Fruit fly (Drosophila melanogaster): ENCODE results near the gene CG9917.

CG9917 gene

DNA sequence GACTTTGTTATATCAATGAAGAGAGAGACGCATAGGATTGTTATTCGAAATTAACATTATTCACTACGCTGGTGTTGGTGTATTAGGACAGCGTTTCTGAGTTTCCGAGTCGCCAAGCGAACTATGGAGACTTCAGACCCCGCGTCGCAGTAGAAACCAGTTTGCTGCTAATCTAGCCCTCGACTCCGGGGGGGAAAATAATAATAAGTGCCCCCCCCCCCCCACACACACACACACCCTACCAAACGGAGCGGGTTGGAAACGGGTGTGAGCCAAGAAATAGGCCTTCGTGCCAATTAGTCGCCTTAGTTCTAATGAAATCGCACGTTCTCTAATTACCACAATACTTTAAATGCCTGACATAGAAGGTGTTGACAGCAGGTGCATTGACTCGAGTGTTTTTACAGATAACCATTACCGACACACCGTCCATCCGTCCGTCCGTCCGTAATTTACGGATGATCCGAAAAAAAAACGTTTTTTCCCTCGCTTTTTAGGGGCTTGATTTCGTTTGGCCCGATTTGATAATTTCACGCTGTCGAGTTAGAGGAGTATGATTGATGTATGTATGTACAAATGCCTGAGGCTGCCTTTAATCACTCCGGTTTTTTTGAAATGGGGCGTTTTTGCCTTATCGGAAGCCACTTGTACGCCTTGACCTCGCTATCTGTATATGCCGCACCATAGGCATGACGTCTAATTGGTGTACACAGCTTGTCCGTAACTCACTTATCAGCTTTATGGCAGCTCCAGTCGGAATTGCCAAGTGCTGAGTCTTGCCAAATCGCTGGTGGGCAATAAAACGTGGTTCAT is 41.1 kb downstream of the CG9917 start (continued):
- TF ChIP-seq z (GFP tag; IDR thresholded peaks at IDR 0.05) = no peak
- TF ChIP-seq sug (tag; optimal IDR thresholded peaks at IDR 0.05) = peak; percentile 97
- TF ChIP-seq CG3281 (GFP tag; optimal IDR thresholded peaks at IDR 0.05) = no peak
- no peak for TF ChIP-seq kah (GFP tag; optimal IDR thresholded peaks at IDR 0.05)
- no peak for TF ChIP-seq pho (GFP tag; optimal IDR thresholded peaks at IDR 0.05)
- no peak for TF ChIP-seq nerfin-2 (GFP tag; IDR thresholded peaks at IDR 0.05; ENCODE audit: partially characterized antibody)
- no peak for TF ChIP-seq HHEX (GFP tag; optimal IDR thresholded peaks at IDR 0.05)
- TF ChIP-seq CG1024 (GFP tag; IDR thresholded peaks at IDR 0.05) = no peak
- no peak for TF ChIP-seq sim (GFP tag; IDR thresholded peaks at IDR 0.05)
- TF ChIP-seq CG1233 (GFP tag; optimal IDR thresholded peaks at IDR 0.05) = no peak
- TF ChIP-seq Hr39 (optimal IDR thresholded peaks at IDR 0.05) = no peak
- TF ChIP-seq CG11093 (GFP tag; IDR thresholded peaks at IDR 0.05) = no peak
- TF ChIP-seq CG6854 (GFP tag; optimal IDR thresholded peaks at IDR 0.05) = no peak
- TF ChIP-seq sqz (GFP tag; optimal IDR thresholded peaks at IDR 0.05) = peak; percentile 73
- TF ChIP-seq CG14441 (GFP tag; IDR thresholded peaks at IDR 0.05) = no peak
- TF ChIP-seq lab (GFP tag; optimal IDR thresholded peaks at IDR 0.05) = peak; percentile 47
- no peak for TF ChIP-seq C15 (GFP tag; IDR thresholded peaks at IDR 0.05)
- no peak for TF ChIP-seq Bdp1 (GFP tag; optimal IDR thresholded peaks at IDR 0.05)
- TF ChIP-seq crol (GFP tag; IDR thresholded peaks at IDR 0.05) = peak; percentile 93
- peak; percentile 26; the same call in 1 of the 2 replicates for TF ChIP-seq Bgb (GFP tag; IDR thresholded peaks at IDR 0.05; ENCODE audit: partially characterized antibody)
- no peak for TF ChIP-seq CG8290 (GFP tag; optimal IDR thresholded peaks at IDR 0.05)
- peak in 1 of 2 experiments; percentile 60 for TF ChIP-seq CG8290 (tag; optimal IDR thresholded peaks at IDR 0.05)
- TF ChIP-seq NK7.1 (GFP tag; optimal IDR thresholded peaks at IDR 0.05) = no peak
- no peak for TF ChIP-seq CG18619 (GFP tag; optimal IDR thresholded peaks at IDR 0.05)
- TF ChIP-seq Oli (tag; optimal IDR thresholded peaks at IDR 0.05) = no peak
- no peak for TF ChIP-seq NC2β (GFP tag; optimal IDR thresholded peaks at IDR 0.05)
- peak; percentile 72 for TF ChIP-seq CG10543 (GFP tag; optimal IDR thresholded peaks at IDR 0.05)
- TF ChIP-seq CG6175 (GFP tag; IDR thresholded peaks at IDR 0.05) = no peak
- 0 out of 4 replicates have a peak, but pooled peaks have one; percentile 53 for TF ChIP-seq chinmo (GFP tag; IDR thresholded peaks at IDR 0.05; ENCODE audit: partially characterized antibody)
- no peak for TF ChIP-seq lbe (GFP tag; optimal IDR thresholded peaks at IDR 0.05)
- peak; percentile 63 for TF ChIP-seq rib (GFP tag; IDR thresholded peaks at IDR 0.05)
- no peak for TF ChIP-seq CG31441 (GFP tag; IDR thresholded peaks at IDR 0.05)
- TF ChIP-seq wdn (GFP tag; IDR thresholded peaks at IDR 0.05) = no peak
- 0 out of 2 replicates have a peak, but pooled peaks have one; percentile 23 for TF ChIP-seq sob (GFP tag; IDR thresholded peaks at IDR 0.05)
- TF ChIP-seq Med (GFP tag) = peak; percentile 69
- TF ChIP-seq CG10462 (GFP tag; optimal IDR thresholded peaks at IDR 0.05) = no peak
- no peak for TF ChIP-seq CG14710 (tag; optimal IDR thresholded peaks at IDR 0.05)
- TF ChIP-seq CG15011 (GFP tag; optimal IDR thresholded peaks at IDR 0.05) = no peak
- no peak for TF ChIP-seq CG7963 (GFP tag; IDR thresholded peaks at IDR 0.05; ENCODE audit: partially characterized antibody)
- TF ChIP-seq amos (GFP tag; IDR thresholded peaks at IDR 0.05; ENCODE audit: partially characterized antibody) = no peak
- no peak for TF ChIP-seq CG10147 (GFP tag; optimal IDR thresholded peaks at IDR 0.05)
- TF ChIP-seq CG7556 (GFP tag; optimal IDR thresholded peaks at IDR 0.05) = no peak
- peak; percentile 97 for TF ChIP-seq CG34376 (GFP tag; optimal IDR thresholded peaks at IDR 0.05)
- TF ChIP-seq so (GFP tag; IDR thresholded peaks at IDR 0.05) = no peak
- TF ChIP-seq ind (GFP tag; optimal IDR thresholded peaks at IDR 0.05) = no peak
- peak; percentile 43 for TF ChIP-seq cwo (GFP tag; optimal IDR thresholded peaks at IDR 0.05)
- TF ChIP-seq nom (GFP tag; optimal IDR thresholded peaks at IDR 0.05) = no peak
- no peak for TF ChIP-seq CG3995 (GFP tag; optimal IDR thresholded peaks at IDR 0.05)
- no peak for TF ChIP-seq Dbx (GFP tag; IDR thresholded peaks at IDR 0.05)
- TF ChIP-seq dysf (GFP tag; IDR thresholded peaks at IDR 0.05) = no peak
